Fruit fly (Drosophila melanogaster) whole organism, embryonic: ENCODE data around the gene CG6470.

Experiments used
- CG11504 ChIP-seq: fragments of 200-800 bp; sonication (Bioruptor generic); optimal IDR thresholded peaks from 3 replicates; lab custom pipeline; 2019; ENCODE audit warnings: missing biosample characterization, mild to moderate bottlenecking, missing genetic modification characterization, moderate library complexity
- CG12104 ChIP-seq: fragments of 200-800 bp; sonication (Bioruptor generic); optimal IDR thresholded peaks from 3 replicates; lab custom pipeline; 2016; ENCODE audit warnings: missing biosample characterization, missing genetic modification characterization
- CG12659 ChIP-seq: fragments of 200-800 bp; sonication (Bioruptor generic); optimal IDR thresholded peaks from 3 replicates; lab custom pipeline; 2017; ENCODE audit warnings: mild to moderate bottlenecking, missing biosample characterization, missing genetic modification reagents, missing genetic modification characterization
- CG13287 ChIP-seq: fragments of 200-800 bp; sonication (Bioruptor generic); IDR thresholded peaks from 2 replicates; pipeline ENCODE4 v1.3.6; 2022; ENCODE audit warnings: missing biosample characterization, missing genetic modification characterization; ENCODE audit not compliant: partially characterized antibody
- CG13894 ChIP-seq: fragments of 200-800 bp; sonication (Bioruptor generic); optimal IDR thresholded peaks from 3 replicates; lab custom pipeline; 2018; ENCODE audit warnings: missing biosample characterization, mild to moderate bottlenecking, missing genetic modification characterization, moderate library complexity
- CG17802 ChIP-seq: fragments of 200-800 bp; sonication (Bioruptor generic); optimal IDR thresholded peaks from 2 replicates; lab custom pipeline; 2018; ENCODE audit warnings: missing biosample characterization, mild to moderate bottlenecking, missing genetic modification characterization, moderate library complexity
- CG18476 ChIP-seq: fragments of 200-800 bp; sonication (Bioruptor generic); optimal IDR thresholded peaks from 2 replicates; lab custom pipeline; 2016; ENCODE audit warnings: missing biosample characterization, mild to moderate bottlenecking, missing genetic modification characterization
- CG18599 ChIP-seq: fragments of 200-800 bp; sonication (Bioruptor generic); optimal IDR thresholded peaks from 3 replicates; lab custom pipeline; 2017; ENCODE audit warnings: missing biosample characterization, missing genetic modification characterization, mild to moderate bottlenecking, moderate library complexity, missing genetic modification reagents
- CG18764 ChIP-seq: fragments of 200-800 bp; sonication (Bioruptor generic); optimal IDR thresholded peaks from 3 replicates; lab custom pipeline; 2016; ENCODE audit warnings: missing biosample characterization, missing genetic modification characterization
- CG2116 ChIP-seq: fragments of 200-800 bp; sonication (Bioruptor generic); optimal IDR thresholded peaks from 3 replicates; lab custom pipeline; 2018; ENCODE audit warnings: missing biosample characterization, mild to moderate bottlenecking, missing genetic modification characterization
- CG32532 ChIP-seq: fragments of 200-800 bp; sonication (Bioruptor generic); IDR thresholded peaks from 2 replicates; pipeline ENCODE4 v1.3.6; 2022; ENCODE audit warnings: missing biosample characterization, missing genetic modification characterization
- CG3838 ChIP-seq: fragments of 200-800 bp; sonication (Bioruptor generic); optimal IDR thresholded peaks from 3 replicates; lab custom pipeline; 2016; ENCODE audit warnings: missing biosample characterization, missing genetic modification characterization
- CG3995 ChIP-seq: fragments of 200-800 bp; sonication (Bioruptor generic); optimal IDR thresholded peaks from 3 replicates; lab custom pipeline; 2016; ENCODE audit warnings: missing biosample characterization, missing genetic modification characterization
- CG4328 ChIP-seq: fragments of 200-800 bp; sonication (Bioruptor generic); optimal IDR thresholded peaks from 3 replicates; lab custom pipeline; 2017; ENCODE audit warnings: missing biosample characterization, missing genetic modification reagents, missing genetic modification characterization
- CG4730 ChIP-seq: fragments of 200-800 bp; sonication (Bioruptor generic); IDR thresholded peaks from 2 replicates; pipeline ENCODE4 v1.3.6; 2022; ENCODE audit warnings: missing biosample characterization, missing genetic modification characterization
- CG6272 ChIP-seq: fragments of 200-800 bp; sonication (Bioruptor generic); IDR thresholded peaks from 2 replicates; pipeline ENCODE4 v1.3.6; 2022; ENCODE audit warnings: missing biosample characterization, missing genetic modification characterization
- CG7357 ChIP-seq: fragments of 200-800 bp; sonication (Bioruptor generic); IDR thresholded peaks from 3 replicates; pipeline ENCODE4 v1.3.6; 2022; ENCODE audit warnings: missing biosample characterization, missing genetic modification characterization
- CG8478 ChIP-seq: fragments of >200 bp; optimal IDR thresholded peaks from 2 replicates; lab custom pipeline; 2018
- CHES-1-like ChIP-seq: fragments of 200-800 bp; sonication (Bioruptor generic); optimal IDR thresholded peaks from 2 replicates; lab custom pipeline; 2016; ENCODE audit warnings: missing biosample characterization, missing genetic modification characterization
- Dad ChIP-seq: fragments of 200-800 bp; sonication (Bioruptor generic); optimal IDR thresholded peaks from 3 replicates; lab custom pipeline; 2016; ENCODE audit warnings: missing biosample characterization, missing genetic modification characterization
- E2f2 ChIP-seq: fragments of 200-800 bp; sonication (Bioruptor generic); IDR thresholded peaks from 2 replicates; pipeline ENCODE4 v1.3.6; 2022; ENCODE audit warnings: missing biosample characterization, missing genetic modification characterization
- Fer1 ChIP-seq: fragments of 200-800 bp; sonication (Bioruptor generic); optimal IDR thresholded peaks from 2 replicates; lab custom pipeline; 2017; ENCODE audit warnings: missing biosample characterization, mild to moderate bottlenecking, missing genetic modification characterization
- Fer3 ChIP-seq: fragments of 200-800 bp; sonication (Bioruptor generic); optimal IDR thresholded peaks from 2 replicates; lab custom pipeline; 2018; ENCODE audit warnings: missing biosample characterization, mild to moderate bottlenecking, missing genetic modification characterization, moderate library complexity
- HmgZ ChIP-seq: fragments of 200-800 bp; sonication (Bioruptor generic); optimal IDR thresholded peaks from 2 replicates; lab custom pipeline; 2018; ENCODE audit warnings: missing biosample characterization, mild to moderate bottlenecking, missing genetic modification characterization
- Meics ChIP-seq: fragments of 200-800 bp; sonication (Bioruptor generic); optimal IDR thresholded peaks from 2 replicates; lab custom pipeline; 2017; ENCODE audit warnings: missing biosample characterization, mild to moderate bottlenecking, missing genetic modification characterization
- Myb ChIP-seq: fragments of 200-800 bp; sonication (Bioruptor generic); optimal IDR thresholded peaks from 2 replicates; lab custom pipeline; 2016; ENCODE audit warnings: missing biosample characterization, missing genetic modification characterization
- Nf-YC ChIP-seq: fragments of 200-800 bp; optimal IDR thresholded peaks from 3 replicates; lab custom pipeline; 2019; ENCODE audit warnings: missing biosample characterization, mild to moderate bottlenecking, missing genetic modification characterization, moderate library complexity
- Optix ChIP-seq: fragments of 200-800 bp; sonication (Bioruptor generic); IDR thresholded peaks from 3 replicates; pipeline ENCODE4 v1.3.6; 2022; ENCODE audit warnings: missing biosample characterization, missing genetic modification characterization
- Six4 ChIP-seq: fragments of 200-800 bp; sonication (Bioruptor generic); optimal IDR thresholded peaks from 2 replicates; lab custom pipeline; 2016; ENCODE audit warnings: missing biosample characterization, missing genetic modification characterization
- aop ChIP-seq: fragments of 200-800 bp; sonication (Bioruptor generic); IDR thresholded peaks from 2 replicates; pipeline ENCODE4 v1.3.6; 2022; ENCODE audit warnings: missing biosample characterization, missing genetic modification characterization
- az2 ChIP-seq: fragments of 200-800 bp; sonication (Bioruptor generic); optimal IDR thresholded peaks from 3 replicates; lab custom pipeline; 2016; ENCODE audit warnings: missing biosample characterization, missing genetic modification characterization
- bbx ChIP-seq: fragments of 200-800 bp; sonication (Bioruptor generic); IDR thresholded peaks from 2 replicates; pipeline ENCODE4 v1.3.6; 2022; ENCODE audit warnings: missing biosample characterization, missing genetic modification characterization; ENCODE audit not compliant: partially characterized antibody
- esg ChIP-seq: fragments of 200-800 bp; sonication (Bioruptor generic); conservative IDR thresholded peaks from 2 replicates; pipeline ENCODE4 v1.3.6; 2022; ENCODE audit warnings: missing biosample characterization, missing genetic modification characterization
- jigr1 ChIP-seq: fragments of 200-800 bp; sonication (Bioruptor generic); IDR thresholded peaks from 3 replicates; pipeline ENCODE4 v1.3.6; 2022; ENCODE audit warnings: missing biosample characterization, missing genetic modification characterization
- kah ChIP-seq: fragments of 200-800 bp; sonication (Bioruptor generic); optimal IDR thresholded peaks from 2 replicates; lab custom pipeline; 2018; ENCODE audit warnings: missing biosample characterization, mild to moderate bottlenecking, missing genetic modification characterization
- lmd ChIP-seq: fragments of 200-800 bp; sonication (Bioruptor generic); IDR thresholded peaks from 2 replicates; pipeline ENCODE4 v1.3.6; 2022; ENCODE audit warnings: missing biosample characterization, missing genetic modification characterization
- mirr ChIP-seq: fragments of 200-800 bp; sonication (Bioruptor generic); optimal IDR thresholded peaks from 3 replicates; lab custom pipeline; 2018; ENCODE audit warnings: missing biosample characterization, mild to moderate bottlenecking, missing genetic modification characterization
- nerfin-1 ChIP-seq: fragments of 200-800 bp; sonication (Bioruptor generic); optimal IDR thresholded peaks from 3 replicates; lab custom pipeline; 2019; ENCODE audit warnings: missing biosample characterization, mild to moderate bottlenecking, missing genetic modification characterization, moderate library complexity
- pan ChIP-seq, 4 experiments: fragments of >200 bp in 3 of 4; fragments of 200-800 bp in 1 of 4; sonication (Bioruptor generic) in 1 of 4; optimal IDR thresholded peaks in 3 of 4; IDR thresholded peaks in 1 of 4; 2 replicates each; pipeline versions ENCODE4 v1.3.6 to Lab custom; 2017 to 2022; ENCODE audit warnings: missing biosample characterization in 2 of 4, missing genetic modification characterization in 2 of 4, mixed read lengths in 1 of 4
- pros ChIP-seq: fragments of 200-800 bp; sonication (Bioruptor generic); optimal IDR thresholded peaks from 3 replicates; lab custom pipeline; 2019; ENCODE audit warnings: missing biosample characterization, mild to moderate bottlenecking, missing genetic modification characterization, moderate library complexity
- sima ChIP-seq: fragments of 200-800 bp; sonication (Bioruptor generic); optimal IDR thresholded peaks from 2 replicates; lab custom pipeline; 2016; ENCODE audit warnings: missing biosample characterization, missing genetic modification characterization
- sr ChIP-seq: fragments of 200-800 bp; sonication (Bioruptor generic); IDR thresholded peaks from 3 replicates; pipeline ENCODE4 v1.3.6; 2022; ENCODE audit warnings: missing biosample characterization, missing genetic modification characterization
- sug ChIP-seq: fragments of 200-800 bp; optimal IDR thresholded peaks from 2 replicates; lab custom pipeline; 2019; ENCODE audit warnings: missing biosample characterization, mild to moderate bottlenecking, missing genetic modification characterization, moderate library complexity
- tna ChIP-seq: fragments of 200-800 bp; sonication (Bioruptor generic); IDR thresholded peaks from 2 replicates; pipeline ENCODE4 v1.3.6; 2022; ENCODE audit warnings: missing biosample characterization, missing genetic modification characterization; ENCODE audit not compliant: partially characterized antibody
- unpg ChIP-seq: fragments of 200-800 bp; sonication (Bioruptor generic); optimal IDR thresholded peaks from 3 replicates; lab custom pipeline; 2018; ENCODE audit warnings: missing biosample characterization, mild to moderate bottlenecking, missing genetic modification characterization, moderate library complexity
- usp ChIP-seq: fragments of >200 bp; optimal IDR thresholded peaks from 2 replicates; lab custom pipeline; 2017; ENCODE audit warnings: missing biosample characterization, missing genetic modification characterization
- vnd ChIP-seq: fragments of 200-800 bp; sonication (Bioruptor generic); IDR thresholded peaks from 3 replicates; pipeline ENCODE4 v1.3.6; 2022; ENCODE audit warnings: missing biosample characterization, missing genetic modification characterization; ENCODE audit not compliant: partially characterized antibody

The CG6470 gene

DNA sequence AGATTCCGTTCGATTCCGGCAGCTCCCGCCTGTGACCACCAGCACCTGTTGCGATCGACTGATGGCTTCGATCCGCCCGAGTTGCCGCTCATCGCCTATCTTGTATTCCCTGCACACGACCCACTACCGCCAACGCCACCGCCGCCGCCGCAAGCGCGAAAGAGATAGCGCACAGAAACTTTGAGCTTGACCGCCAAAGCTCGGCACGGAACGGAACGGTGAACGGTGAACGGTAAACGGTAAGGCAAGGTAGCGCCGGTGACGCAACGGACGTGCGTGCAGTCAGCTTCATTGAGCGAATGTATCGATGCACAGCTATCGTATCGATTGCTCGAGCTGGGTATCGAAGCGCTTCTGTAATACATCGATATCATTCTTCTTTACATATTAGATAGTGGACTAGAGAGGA lies 2.4 kb downstream of the CG6470 start, which contains the start of gene Ggt-1 (continued):
- TF ChIP-seq sug (tag; lab: Kevin White, UChicago) (peak; percentile 46), mirr (GFP tag; lab: Kevin White, UChicago) (peak; percentile 7), CG6272 (GFP tag; lab: Robert Waterston, UW) (no peak), kah (no peak), nerfin-1 (no peak), CG32532 (peak; percentile 43; the same call in 1 of the 2 replicates), usp (GFP tag; lab: Kevin White, UChicago) (no peak), Fer1 (peak; percentile 6), lmd (GFP tag; lab: Robert Waterston, UW) (no peak), CG18764 (no peak), pan (optimal IDR thresholded peaks at IDR 0.05; lab: Kevin White, UChicago) (no peak), pan (GFP tag; optimal IDR thresholded peaks at IDR 0.05 in 1 of 2, IDR thresholded peaks at IDR 0.05 in 1 of 2) (no peak), CG18476 (GFP tag; lab: Kevin White, UChicago) (no peak), sima (GFP tag; lab: Kevin White, UChicago) (no peak), Dad (GFP tag; lab: Kevin White, UChicago) (no peak), CG7357 (GFP tag; lab: Robert Waterston, UW) (no peak), bbx (peak; percentile 96), Six4 (GFP tag; lab: Kevin White, UChicago) (no peak), CG13894 (tag; lab: Kevin White, UChicago) (peak; percentile 61), pros (GFP tag; lab: Kevin White, UChicago) (no peak), CHES-1-like (no peak), Nf-YC (tag; lab: Kevin White, UChicago) (no peak), Fer3 (tag; lab: Kevin White, UChicago) (no peak), Optix (GFP tag; lab: Robert Waterston, UW) (no peak), CG12104 (GFP tag; lab: Kevin White, UChicago) (no peak), esg (GFP tag; lab: Robert Waterston, UW) (no peak), Meics (GFP tag; lab: Kevin White, UChicago) (no peak), CG12659 (GFP tag; lab: Kevin White, UChicago) (peak; percentile 40), CG3995 (GFP tag; lab: Kevin White, UChicago) (peak; percentile 97), CG4730 (GFP tag; lab: Robert Waterston, UW) (no peak), aop (GFP tag; lab: Robert Waterston, UW) (no peak), CG8478 (lab: Kevin White, UChicago) (peak; percentile 43), HmgZ (tag; lab: Kevin White, UChicago) (peak; percentile 16), CG11504 (tag; lab: Kevin White, UChicago) (peak; percentile 31), unpg (GFP tag; lab: Kevin White, UChicago) (no peak), vnd (peak; percentile 93), CG4328 (no peak), Myb (GFP tag; lab: Kevin White, UChicago) (peak; percentile 12), CG17802 (no peak), jigr1 (GFP tag; lab: Robert Waterston, UW) (no peak), CG13287 (GFP tag; lab: Robert Waterston, UW) (peak; percentile 97), sr (GFP tag; lab: Robert Waterston, UW) (peak; percentile 79), E2f2 (GFP tag; lab: Robert Waterston, UW) (peak; percentile 46; the same call in 1 of the 2 replicates), az2 (GFP tag; lab: Kevin White, UChicago) (no peak), tna (GFP tag; lab: Robert Waterston, UW) (peak; percentile 94), CG18599 (GFP tag; lab: Kevin White, UChicago) (no peak), CG3838 (GFP tag; lab: Kevin White, UChicago) (no peak), CG2116 (GFP tag; lab: Kevin White, UChicago) (peak; percentile 46)
